Fruit fly (Drosophila melanogaster) whole organism, prepupa: ENCODE data around the gene msps.

Source experiments
- CG4318 ChIP-seq: fragments of 200-800 bp; sonication (Bioruptor generic); optimal IDR thresholded peaks from 3 replicates; lab custom pipeline; 2017; ENCODE audit warnings: missing biosample characterization, mild to moderate bottlenecking, missing genetic modification characterization
- Eip75B ChIP-seq: fragments of 200-800 bp; sonication (Bioruptor generic); optimal IDR thresholded peaks from 3 replicates; lab custom pipeline; 2016; ENCODE audit warnings: missing biosample characterization, missing genetic modification characterization
- Hr38 ChIP-seq: sonication (Bioruptor generic); optimal IDR thresholded peaks from 2 replicates; lab custom pipeline; 2016; ENCODE audit warnings: missing biosample characterization, missing genetic modification characterization
- Hr39 ChIP-seq: fragments of 200-800 bp; sonication (Bioruptor generic); optimal IDR thresholded peaks from 2 replicates; lab custom pipeline; 2016; ENCODE audit warnings: missing biosample characterization, missing genetic modification characterization
- acj6 ChIP-seq: fragments of 200-800 bp; sonication (Bioruptor generic); optimal IDR thresholded peaks from 3 replicates; lab custom pipeline; 2016; ENCODE audit warnings: missing biosample characterization, missing genetic modification characterization

- TF ChIP-seq Hr39 (GFP tag; lab: Kevin White, UChicago) (no peak), Eip75B (GFP tag; lab: Kevin White, UChicago) (peak; percentile 28), CG4318 (GFP tag; lab: Kevin White, UChicago) (peak; percentile 2), Hr38 (GFP tag; lab: Kevin White, UChicago) (no peak), acj6 (GFP tag; lab: Kevin White, UChicago) (peak; percentile 29)
These were observed 7.6 kb upstream of the msps start, which contains the start of gene Jhbp4 for dm6 chr3R:16042900-16043548.
